Worm (Caenorhabditis elegans) whole organism, early embryonic: Measurements from ENCODE around the gene Y51H7C.41.
"Not testable (repeated sequence)": the region's sequence is repeated elsewhere in the genome, so short reads cannot be mapped to it uniquely, and the experiment has no call there.

ENCODE experiments used
- B0310.2 ChIP-seq: sonication (generic microtip); optimal IDR thresholded peaks from 2 replicates; lab custom pipeline; 2016; ENCODE audit warnings: mild to moderate bottlenecking, missing genetic modification characterization, missing compliant biosample characterization
- F13C5.2 ChIP-seq: sonication (generic microtip); optimal IDR thresholded peaks from 2 replicates; lab custom pipeline; 2017; ENCODE audit warnings: mild to moderate bottlenecking, missing genetic modification characterization, inconsistent platforms, missing compliant biosample characterization
- aly-1 ChIP-seq: sonication (generic microtip); optimal IDR thresholded peaks from 2 replicates; lab custom pipeline; 2016; ENCODE audit warnings: missing genetic modification characterization, missing compliant biosample characterization
- ama-1 ChIP-seq: fragments of 150-350 bp; optimal IDR thresholded peaks from 2 replicates; lab custom pipeline; 2014
- ceh-13 ChIP-seq: fragments of 200-800 bp; sonication (Bioruptor generic); optimal IDR thresholded peaks from 2 replicates; lab custom pipeline; 2018; ENCODE audit warnings: mild to moderate bottlenecking, missing genetic modification characterization, missing compliant biosample characterization
- ceh-36 ChIP-seq: sonication (generic microtip); optimal IDR thresholded peaks from 2 replicates; lab custom pipeline; 2016; ENCODE audit warnings: missing genetic modification characterization, inconsistent platforms, missing compliant biosample characterization
- ets-7 ChIP-seq: sonication (generic microtip); optimal IDR thresholded peaks from 2 replicates; lab custom pipeline; 2016; ENCODE audit warnings: missing genotype, missing genetic modification characterization, missing compliant biosample characterization
- flt-1 ChIP-seq: fragments of 200-800 bp; sonication (Bioruptor generic); IDR thresholded peaks from 2 replicates; pipeline ENCODE4 v1.3.6; 2022; ENCODE audit warnings: missing genetic modification characterization, missing compliant biosample characterization
- hmbx-1 ChIP-seq: sonication (generic microtip); optimal IDR thresholded peaks from 2 replicates; lab custom pipeline; 2016; ENCODE audit warnings: mild to moderate bottlenecking, missing genetic modification characterization, missing compliant biosample characterization
- hmg-4 ChIP-seq: fragments of 200-800 bp; sonication (Bioruptor generic); optimal IDR thresholded peaks from 2 replicates; lab custom pipeline; 2018; ENCODE audit warnings: mild to moderate bottlenecking, missing genetic modification characterization, missing compliant biosample characterization
- hnd-1 ChIP-seq: sonication (generic microtip); optimal IDR thresholded peaks from 2 replicates; lab custom pipeline; 2016; ENCODE audit warnings: missing genetic modification characterization, missing compliant biosample characterization
- pes-1 ChIP-seq: fragments of 200-800 bp; sonication (Bioruptor generic); IDR thresholded peaks from 2 replicates; pipeline ENCODE4 v1.3.6; 2022; ENCODE audit warnings: missing genetic modification reagents, missing genetic modification characterization, missing compliant biosample characterization
- scrt-1 ChIP-seq: fragments of 200-800 bp; sonication (Bioruptor generic); IDR thresholded peaks from 2 replicates; pipeline ENCODE4 v1.3.6; 2022; ENCODE audit warnings: missing genetic modification characterization, missing compliant biosample characterization
- sea-1 ChIP-seq: fragments of 200-800 bp; sonication (Bioruptor generic); conservative IDR thresholded peaks from 2 replicates; pipeline ENCODE4 v1.3.6; 2022; ENCODE audit warnings: missing genetic modification characterization, missing compliant biosample characterization
- tbx-11 ChIP-seq: fragments of 200-800 bp; sonication (Bioruptor generic); IDR thresholded peaks from 2 replicates; pipeline ENCODE4 v1.3.6; 2022; ENCODE audit warnings: missing genetic modification characterization, missing compliant biosample characterization
- tbx-37 ChIP-seq: fragments of 200-800 bp; sonication (Bioruptor generic); conservative IDR thresholded peaks from 2 replicates; pipeline ENCODE4 v1.3.6; 2022; ENCODE audit warnings: missing genetic modification reagents, missing genetic modification characterization, missing compliant biosample characterization
- tra-4 ChIP-seq: sonication (generic microtip); optimal IDR thresholded peaks from 2 replicates; lab custom pipeline; 2017; ENCODE audit warnings: missing genetic modification characterization, missing compliant biosample characterization

Gene Y51H7C.41

ce11 chrII:1436715-1437114 is 33.6 kb downstream of the Y51H7C.41 start:
- TF ChIP-seq B0310.2 (no peak), pes-1 (GFP tag; lab: Robert Waterston, UW) (no peak), hnd-1 (no peak), sea-1 (GFP tag; lab: Robert Waterston, UW) (no peak), ceh-36 (tag; lab: Kevin White, UChicago) (no peak), tbx-37 (GFP tag; lab: Robert Waterston, UW) (no peak), tbx-11 (GFP tag; lab: Robert Waterston, UW) (no peak), ets-7 (no peak), aly-1 (tag; lab: Kevin White, UChicago) (no peak), hmg-4 (GFP tag; lab: Kevin White, UChicago) (no peak), ceh-13 (GFP tag; lab: Kevin White, UChicago) (no peak), hmbx-1 (tag; lab: Kevin White, UChicago) (no peak), scrt-1 (GFP tag; lab: Robert Waterston, UW) (no peak), tra-4 (tag; lab: Kevin White, UChicago) (no peak), F13C5.2 (no peak), ama-1 (lab: Kevin White, UChicago) (no peak), flt-1 (GFP tag; lab: Robert Waterston, UW) (no peak)

ce11 chrII:1437449-1438335 is 34.6 kb downstream of the Y51H7C.41 start, which contains the start of gene nol-6:
nol-6 (minus strand) TSS chrII:1437499.
- TF ChIP-seq aly-1 (tag; lab: Kevin White, UChicago) (no peak), tra-4 (tag; lab: Kevin White, UChicago) (no peak), hnd-1 (no peak), hmg-4 (GFP tag; lab: Kevin White, UChicago) (no peak), B0310.2 (no peak), tbx-11 (GFP tag; lab: Robert Waterston, UW) (no peak), tbx-37 (GFP tag; lab: Robert Waterston, UW) (no peak), F13C5.2 (no peak), pes-1 (GFP tag; lab: Robert Waterston, UW) (no peak), flt-1 (GFP tag; lab: Robert Waterston, UW) (no peak), ets-7 (no peak), ceh-13 (GFP tag; lab: Kevin White, UChicago) (no peak), ceh-36 (tag; lab: Kevin White, UChicago) (no peak), hmbx-1 (tag; lab: Kevin White, UChicago) (no peak), sea-1 (GFP tag; lab: Robert Waterston, UW) (no peak), ama-1 (lab: Kevin White, UChicago) (no peak), scrt-1 (GFP tag; lab: Robert Waterston, UW) (no peak)

ce11 chrII:1438336-1438589 is 35.1 kb downstream of the Y51H7C.41 start, which contains the start of gene Y51H7C.3:
Y51H7C.3 (plus strand) TSS chrII:1438490.
- TF ChIP-seq tra-4 (tag; lab: Kevin White, UChicago), result no peak
- no peak for TF ChIP-seq hmg-4 (GFP tag; lab: Kevin White, UChicago)

ce11 chrII:1441479-1441878 is 38.4 kb downstream of the Y51H7C.41 start:
- TF ChIP-seq tra-4 (tag; lab: Kevin White, UChicago) (no peak), F13C5.2 (no peak), aly-1 (tag; lab: Kevin White, UChicago) (no peak), sea-1 (GFP tag; lab: Robert Waterston, UW) (no peak), hnd-1 (no peak), tbx-37 (GFP tag; lab: Robert Waterston, UW) (no peak), tbx-11 (GFP tag; lab: Robert Waterston, UW) (no peak), scrt-1 (GFP tag; lab: Robert Waterston, UW) (no peak), ama-1 (lab: Kevin White, UChicago) (no peak), hmg-4 (GFP tag; lab: Kevin White, UChicago) (no peak), hmbx-1 (tag; lab: Kevin White, UChicago) (no peak)

ce11 chrII:1444911-1445310 is 41.8 kb downstream of the Y51H7C.41 start, which contains the start of gene scl-17:
scl-17 (plus strand) TSS chrII:1445211.
- TF ChIP-seq tbx-11 (GFP tag; lab: Robert Waterston, UW), result no peak
- TF ChIP-seq ceh-36 (tag; lab: Kevin White, UChicago), result no peak
- TF ChIP-seq ceh-13 (GFP tag; lab: Kevin White, UChicago), result no peak
- TF ChIP-seq pes-1 (GFP tag; lab: Robert Waterston, UW), result no peak
- TF ChIP-seq flt-1 (GFP tag; lab: Robert Waterston, UW), result no peak
- TF ChIP-seq scrt-1 (GFP tag; lab: Robert Waterston, UW), result no peak
- TF ChIP-seq ama-1 (lab: Kevin White, UChicago), result no peak
- no peak for TF ChIP-seq sea-1 (GFP tag; lab: Robert Waterston, UW)
- no peak for TF ChIP-seq hmbx-1 (tag; lab: Kevin White, UChicago)
- no peak for TF ChIP-seq B0310.2
- TF ChIP-seq tra-4 (tag; lab: Kevin White, UChicago), result no peak
- TF ChIP-seq hnd-1, result no peak
- TF ChIP-seq F13C5.2, result no peak
- TF ChIP-seq hmg-4 (GFP tag; lab: Kevin White, UChicago), result no peak
- no peak for TF ChIP-seq ets-7
- no peak for TF ChIP-seq aly-1 (tag; lab: Kevin White, UChicago)
- TF ChIP-seq tbx-37 (GFP tag; lab: Robert Waterston, UW), result no peak

DNA sequence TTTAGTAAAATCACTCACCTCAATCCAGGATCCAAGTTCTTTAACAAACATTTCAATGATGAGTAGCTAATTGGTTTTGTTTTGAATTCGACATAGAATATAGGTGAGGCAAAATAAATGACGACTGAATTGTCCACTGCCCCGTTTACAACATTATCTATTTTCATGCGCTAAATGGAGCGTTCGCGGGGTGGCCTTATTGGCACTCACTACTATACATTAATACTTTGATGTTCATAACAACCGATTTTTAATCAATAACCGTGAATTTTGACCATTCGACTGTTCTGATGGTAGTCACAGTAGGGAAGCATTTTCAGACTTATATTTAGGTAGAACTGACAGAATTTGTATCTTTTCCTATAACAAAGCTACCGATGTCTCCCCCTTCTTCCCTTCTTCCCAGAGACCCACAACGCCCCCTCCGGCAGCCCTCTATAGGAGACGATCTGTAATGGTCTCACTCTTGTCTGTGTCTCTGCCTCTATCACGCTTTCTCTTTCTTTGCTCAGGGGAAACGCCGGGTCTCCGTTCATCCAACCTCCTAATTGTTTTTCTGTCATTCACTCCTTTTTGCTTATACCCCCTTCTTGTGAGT is 43.7 kb downstream of the Y51H7C.41 start, which contains the start of gene Y51H7C.12:
TSS of gene Y51H7C.12 (minus strand) at position 51 of the 598 bp plus-strand sequence.
- not testable (repeated sequence) for TF ChIP-seq aly-1 (tag; lab: Kevin White, UChicago); tbx-37 (GFP tag; lab: Robert Waterston, UW); pes-1 (GFP tag; lab: Robert Waterston, UW)
